Fruit fly (Drosophila melanogaster) whole organism, embryonic: Measurements from ENCODE around the gene CG13982.

Source experiments
- ATbp ChIP-seq: fragments of 200-800 bp; sonication (Bioruptor generic); optimal IDR thresholded peaks from 2 replicates; lab custom pipeline; 2017; ENCODE audit warnings: missing biosample characterization, mild to moderate bottlenecking, missing genetic modification characterization, missing genetic modification reagents
- CG11456 ChIP-seq: fragments of 200-800 bp; sonication (Bioruptor generic); IDR thresholded peaks from 3 replicates; pipeline ENCODE4 v1.3.6; 2022; ENCODE audit warnings: missing biosample characterization, missing genetic modification characterization
- CG14050 ChIP-seq: fragments of 200-800 bp; sonication (Bioruptor generic); IDR thresholded peaks from 3 replicates; pipeline ENCODE4 v1.3.6; 2022; ENCODE audit warnings: missing biosample characterization, missing genetic modification characterization
- Hr39 ChIP-seq: fragments of >200 bp; optimal IDR thresholded peaks from 2 replicates; lab custom pipeline; 2017
- ac ChIP-seq: fragments of 200-800 bp; sonication (Bioruptor generic); optimal IDR thresholded peaks from 3 replicates; lab custom pipeline; 2017; ENCODE audit warnings: missing biosample characterization, mild to moderate bottlenecking, missing genetic modification characterization
- br ChIP-seq: fragments of >200 bp; optimal IDR thresholded peaks from 2 replicates; lab custom pipeline; 2017
- lola ChIP-seq, 3 experiments: fragments of >200 bp in 2 of 3; fragments of 200-800 bp in 1 of 3; sonication (Bioruptor generic) in 1 of 3; optimal IDR thresholded peaks; 2 replicates each; lab custom pipeline; 2017 to 2019; ENCODE audit warnings: missing biosample characterization in 3 of 3, missing genetic modification characterization in 3 of 3, mild to moderate bottlenecking in 1 of 3, moderate library complexity in 1 of 3
- rib ChIP-seq: fragments of 200-800 bp; sonication (Bioruptor generic); IDR thresholded peaks from 2 replicates; pipeline ENCODE4 v1.3.6; 2022; ENCODE audit warnings: missing biosample characterization, missing genetic modification characterization

dm6 chr2L:6447581-6448333 lies 35.6 kb downstream of the CG13982 start:
- TF ChIP-seq ATbp (GFP tag; lab: Kevin White, UChicago): no peak
- no peak for TF ChIP-seq ac (GFP tag; lab: Kevin White, UChicago)
- peak; percentile 32; the same call in 1 of the 2 replicates for TF ChIP-seq rib (GFP tag; lab: Robert Waterston, UW)
- TF ChIP-seq br (lab: Kevin White, UChicago): no peak
- no peak for TF ChIP-seq CG14050 (GFP tag; lab: Robert Waterston, UW)
- TF ChIP-seq lola (GFP tag; optimal IDR thresholded peaks at IDR 0.05; lab: Kevin White, UChicago): no peak
- no peak for TF ChIP-seq Hr39 (lab: Kevin White, UChicago)
- TF ChIP-seq CG11456: no peak
